Worm (Caenorhabditis elegans) whole organism, mixed stage, embryonic: Measurements from ENCODE around the gene B0302.2.

Experiments used
- M03D4.4 ChIP-seq: sonication (generic microtip); optimal IDR thresholded peaks from 2 replicates; lab custom pipeline; 2017; ENCODE audit warnings: mild to moderate bottlenecking, missing genetic modification characterization, missing compliant biosample characterization
- bed-3 ChIP-seq: fragments of 200-800 bp; sonication (Bioruptor generic); optimal IDR thresholded peaks from 3 replicates; lab custom pipeline; 2018; ENCODE audit warnings: mild to moderate bottlenecking, missing genetic modification characterization, moderate library complexity, missing compliant biosample characterization
- blmp-1 ChIP-seq: fragments of 150-350 bp; optimal IDR thresholded peaks from 2 replicates; lab custom pipeline; 2014; ENCODE audit warnings: missing biosample characterization, missing genetic modification characterization
- ceh-39 ChIP-seq: fragments of 150-350 bp; optimal IDR thresholded peaks from 2 replicates; lab custom pipeline; 2014; ENCODE audit warnings: missing biosample characterization, missing genetic modification characterization
- ceh-43 ChIP-seq: fragments of 200-800 bp; sonication (Bioruptor generic); optimal IDR thresholded peaks from 2 replicates; lab custom pipeline; 2018; ENCODE audit warnings: mild to moderate bottlenecking, missing genetic modification characterization, moderate library complexity, missing compliant biosample characterization
- ceh-83 ChIP-seq: fragments of 200-800 bp; sonication (Bioruptor generic); optimal IDR thresholded peaks from 2 replicates; lab custom pipeline; 2018; ENCODE audit warnings: mild to moderate bottlenecking, missing genetic modification characterization, missing compliant biosample characterization
- ces-1 ChIP-seq: fragments of 150-350 bp; optimal IDR thresholded peaks from 2 replicates; lab custom pipeline; 2014; ENCODE audit warnings: missing biosample characterization, missing genetic modification reagents, missing genetic modification characterization
- cnd-1 ChIP-seq: fragments of 200-800 bp; sonication (Bioruptor generic); optimal IDR thresholded peaks from 2 replicates; lab custom pipeline; 2018; ENCODE audit warnings: mild to moderate bottlenecking, missing genetic modification characterization, missing compliant biosample characterization
- drap-1 ChIP-seq: fragments of 200-800 bp; sonication (Bioruptor generic); optimal IDR thresholded peaks from 3 replicates; lab custom pipeline; 2018; ENCODE audit warnings: mild to moderate bottlenecking, missing genetic modification characterization, missing compliant biosample characterization
- elt-1 ChIP-seq: sonication (generic microtip); optimal IDR thresholded peaks from 2 replicates; lab custom pipeline; 2017; ENCODE audit warnings: missing genetic modification characterization, mild to moderate bottlenecking, missing compliant biosample characterization, antibody characterized with exemption, moderate library complexity, borderline replicate concordance; ENCODE audit not compliant: insufficient read depth
- elt-3 ChIP-seq: fragments of 150-350 bp; optimal IDR thresholded peaks from 2 replicates; lab custom pipeline; 2014; ENCODE audit warnings: missing biosample characterization, missing genetic modification characterization
- flh-1 ChIP-seq: fragments of 200-800 bp; sonication (Bioruptor generic); optimal IDR thresholded peaks from 2 replicates; lab custom pipeline; 2018; ENCODE audit warnings: mild to moderate bottlenecking, missing genetic modification characterization, moderate library complexity, missing compliant biosample characterization
- ham-2 ChIP-seq: fragments of 200-800 bp; sonication (Bioruptor generic); optimal IDR thresholded peaks from 2 replicates; lab custom pipeline; 2018; ENCODE audit warnings: mild to moderate bottlenecking, missing genetic modification characterization, missing compliant biosample characterization
- hlh-1 ChIP-seq: fragments of 150-350 bp; optimal IDR thresholded peaks from 2 replicates; lab custom pipeline; 2014; ENCODE audit warnings: missing biosample characterization, missing genetic modification reagents, missing genetic modification characterization
- lin-13 ChIP-seq: fragments of 150-350 bp; optimal IDR thresholded peaks from 2 replicates; lab custom pipeline; 2014; ENCODE audit warnings: missing biosample characterization, missing genetic modification characterization
- lin-32 ChIP-seq: fragments of 200-800 bp; sonication (Bioruptor generic); optimal IDR thresholded peaks from 2 replicates; lab custom pipeline; 2018; ENCODE audit warnings: mild to moderate bottlenecking, missing genetic modification characterization, missing compliant biosample characterization
- lsy-2 ChIP-seq: fragments of 150-350 bp; optimal IDR thresholded peaks from 2 replicates; lab custom pipeline; 2014; ENCODE audit warnings: missing biosample characterization, missing genetic modification characterization
- mab-5 ChIP-seq: fragments of 150-350 bp; optimal IDR thresholded peaks from 2 replicates; lab custom pipeline; 2014; ENCODE audit warnings: missing biosample characterization, missing genetic modification characterization
- mep-1 ChIP-seq: fragments of 150-350 bp; optimal IDR thresholded peaks from 2 replicates; lab custom pipeline; 2017; ENCODE audit warnings: missing biosample characterization, missing genetic modification reagents, missing genetic modification characterization, inconsistent platforms
- mls-2 ChIP-seq: sonication (generic microtip); optimal IDR thresholded peaks from 2 replicates; lab custom pipeline; 2016; ENCODE audit warnings: mild to moderate bottlenecking, missing genetic modification characterization, moderate library complexity, missing compliant biosample characterization
- nhr-12 ChIP-seq: fragments of 150-350 bp; optimal IDR thresholded peaks from 2 replicates; lab custom pipeline; 2014; ENCODE audit warnings: missing biosample characterization, missing genetic modification characterization
- nhr-2 ChIP-seq: fragments of 150-350 bp; optimal IDR thresholded peaks from 2 replicates; lab custom pipeline; 2014; ENCODE audit warnings: missing biosample characterization, missing genetic modification characterization
- nhr-237 ChIP-seq: fragments of 150-350 bp; optimal IDR thresholded peaks from 2 replicates; lab custom pipeline; 2014; ENCODE audit warnings: missing biosample characterization, missing genetic modification characterization
- nhr-28 ChIP-seq: fragments of 150-350 bp; optimal IDR thresholded peaks from 2 replicates; lab custom pipeline; 2014; ENCODE audit warnings: missing biosample characterization, missing genetic modification characterization
- nhr-76 ChIP-seq: sonication (generic microtip); optimal IDR thresholded peaks from 2 replicates; lab custom pipeline; 2017; ENCODE audit warnings: missing biosample characterization, missing genetic modification characterization
- pha-4 ChIP-seq: fragments of 150-350 bp; optimal IDR thresholded peaks from 2 replicates; lab custom pipeline; 2018; ENCODE audit warnings: missing biosample characterization, missing genetic modification reagents, missing genetic modification characterization
- sem-2 ChIP-seq: fragments of 200-800 bp; sonication (Bioruptor generic); optimal IDR thresholded peaks from 2 replicates; lab custom pipeline; 2018; ENCODE audit warnings: mild to moderate bottlenecking, missing genetic modification characterization, missing compliant biosample characterization
- snpc-4 ChIP-seq: fragments of 150-350 bp; optimal IDR thresholded peaks from 2 replicates; lab custom pipeline; 2014; ENCODE audit warnings: missing biosample characterization, missing genetic modification characterization
- sptf-1 ChIP-seq: sonication (generic microtip); optimal IDR thresholded peaks from 2 replicates; lab custom pipeline; 2017; ENCODE audit warnings: mild to moderate bottlenecking, missing genetic modification characterization, moderate library complexity, missing compliant biosample characterization
- tbx-8 ChIP-seq: fragments of 200-800 bp; sonication (Bioruptor generic); optimal IDR thresholded peaks from 2 replicates; lab custom pipeline; 2018; ENCODE audit warnings: mild to moderate bottlenecking, missing genetic modification characterization, moderate library complexity, missing compliant biosample characterization
- unc-120 ChIP-seq: sonication (generic microtip); optimal IDR thresholded peaks from 2 replicates; lab custom pipeline; 2017; ENCODE audit warnings: missing genetic modification characterization, missing compliant biosample characterization; ENCODE audit not compliant: poor library complexity, severe bottlenecking
- unc-39 ChIP-seq: fragments of 150-350 bp; optimal IDR thresholded peaks from 2 replicates; lab custom pipeline; 2014; ENCODE audit warnings: missing biosample characterization, missing genetic modification characterization
- unc-62 ChIP-seq: fragments of 150-350 bp; optimal IDR thresholded peaks from 2 replicates; lab custom pipeline; 2014; ENCODE audit warnings: missing biosample characterization, missing genetic modification reagents, missing genetic modification characterization
- zip-8 ChIP-seq: fragments of 150-350 bp; optimal IDR thresholded peaks from 2 replicates; lab custom pipeline; 2014; ENCODE audit warnings: missing biosample characterization, missing genetic modification characterization
- ztf-11 ChIP-seq: fragments of 150-350 bp; optimal IDR thresholded peaks from 2 replicates; lab custom pipeline; 2014; ENCODE audit warnings: missing biosample characterization, missing genetic modification characterization

The B0302.2 gene

ce11 chrX:17140447-17140846, 37.9 kb upstream of the B0302.2 start:
- TF ChIP-seq unc-120 (tag; lab: Kevin White, UChicago) (no peak), mep-1 (tag; lab: Kevin White, UChicago) (no peak), pha-4 (tag; lab: Kevin White, UChicago) (no peak), elt-1 (tag; lab: Kevin White, UChicago) (no peak), nhr-76 (tag; lab: Kevin White, UChicago) (no peak), drap-1 (GFP tag; lab: Kevin White, UChicago) (no peak), ztf-11 (no peak), mab-5 (tag; lab: Kevin White, UChicago) (no peak), unc-62 (GFP tag; lab: Kevin White, UChicago) (no peak), blmp-1 (tag; lab: Kevin White, UChicago) (no peak), sptf-1 (tag; lab: Kevin White, UChicago) (no peak), lin-13 (tag; lab: Kevin White, UChicago) (no peak)

- TF ChIP-seq ztf-11 (no peak), cnd-1 (tag; lab: Kevin White, UChicago) (no peak), nhr-2 (tag; lab: Kevin White, UChicago) (no peak), nhr-12 (tag; lab: Kevin White, UChicago) (no peak), ceh-39 (tag; lab: Kevin White, UChicago) (no peak), blmp-1 (tag; lab: Kevin White, UChicago) (no peak), unc-62 (GFP tag; lab: Kevin White, UChicago) (no peak), sptf-1 (tag; lab: Kevin White, UChicago) (no peak), flh-1 (GFP tag; lab: Kevin White, UChicago) (no peak), drap-1 (GFP tag; lab: Kevin White, UChicago) (no peak), elt-3 (tag; lab: Kevin White, UChicago) (no peak), sem-2 (GFP tag; lab: Kevin White, UChicago) (no peak), ceh-83 (no peak), nhr-76 (tag; lab: Kevin White, UChicago) (no peak), lin-32 (GFP tag; lab: Kevin White, UChicago) (no peak), lin-13 (tag; lab: Kevin White, UChicago) (no peak), zip-8 (no peak), tbx-8 (GFP tag; lab: Kevin White, UChicago) (no peak), bed-3 (GFP tag; lab: Kevin White, UChicago) (no peak)
Measured at ce11 chrX:17146545-17146944, 31.8 kb upstream of the B0302.2 start.

- TF ChIP-seq sptf-1 (tag; lab: Kevin White, UChicago), result no peak
- TF ChIP-seq hlh-1, result peak; percentile 88
- no peak for TF ChIP-seq ces-1 (GFP tag; lab: Kevin White, UChicago)
- no peak for TF ChIP-seq nhr-2 (tag; lab: Kevin White, UChicago)
- peak; percentile 64 for TF ChIP-seq cnd-1 (tag; lab: Kevin White, UChicago)
- TF ChIP-seq lin-32 (GFP tag; lab: Kevin White, UChicago), result peak; percentile 89
- TF ChIP-seq, all 35 proteins: peak for 3
Measured at ce11 chrX:17149877-17150490, 28.4 kb upstream of the B0302.2 start, which contains the start of gene T23C6.4. TSS of gene T23C6.4 (minus strand) at chrX:17149927.

ce11 chrX:17151160-17151711, 27.1 kb upstream of the B0302.2 start, which contains the start of gene mdt-1.2:
TSS of gene mdt-1.2 (plus strand) at chrX:17151522.
- TF ChIP-seq hlh-1, result no peak
- peak; percentile 61 for TF ChIP-seq sptf-1 (tag; lab: Kevin White, UChicago)
- TF ChIP-seq ham-2, result no peak
- TF ChIP-seq bed-3 (GFP tag; lab: Kevin White, UChicago), result no peak
- peak; percentile 83 for TF ChIP-seq pha-4 (tag; lab: Kevin White, UChicago)
- TF ChIP-seq M03D4.4 (tag; lab: Kevin White, UChicago), result peak; percentile 36
- no peak for TF ChIP-seq zip-8
- TF ChIP-seq mab-5 (tag; lab: Kevin White, UChicago), result no peak
- TF ChIP-seq nhr-237 (tag; lab: Kevin White, UChicago), result peak; percentile 42
- no peak for TF ChIP-seq ceh-43 (GFP tag; lab: Kevin White, UChicago)
- TF ChIP-seq snpc-4 (tag; lab: Kevin White, UChicago), result no peak
- TF ChIP-seq nhr-2 (tag; lab: Kevin White, UChicago), result peak; percentile 22
- TF ChIP-seq mls-2 (tag; lab: Kevin White, UChicago), result no peak
- no peak for TF ChIP-seq ceh-83
- TF ChIP-seq blmp-1 (tag; lab: Kevin White, UChicago), result no peak
- TF ChIP-seq sem-2 (GFP tag; lab: Kevin White, UChicago), result no peak
- peak; percentile 60 for TF ChIP-seq ceh-39 (tag; lab: Kevin White, UChicago)
- peak; percentile 91 for TF ChIP-seq unc-120 (tag; lab: Kevin White, UChicago)
- no peak for TF ChIP-seq elt-1 (tag; lab: Kevin White, UChicago)
- TF ChIP-seq unc-62 (GFP tag; lab: Kevin White, UChicago), result no peak
- peak; percentile 91 for TF ChIP-seq mep-1 (tag; lab: Kevin White, UChicago)
- peak; percentile 83 for TF ChIP-seq ces-1 (GFP tag; lab: Kevin White, UChicago)
- no peak for TF ChIP-seq unc-39 (tag; lab: Kevin White, UChicago)
- no peak for TF ChIP-seq ztf-11
- TF ChIP-seq nhr-76 (tag; lab: Kevin White, UChicago), result no peak
- no peak for TF ChIP-seq nhr-12 (tag; lab: Kevin White, UChicago)
- TF ChIP-seq cnd-1 (tag; lab: Kevin White, UChicago), result peak; percentile 1
- TF ChIP-seq tbx-8 (GFP tag; lab: Kevin White, UChicago), result no peak
- peak; percentile 57 for TF ChIP-seq lin-13 (tag; lab: Kevin White, UChicago)
- no peak for TF ChIP-seq drap-1 (GFP tag; lab: Kevin White, UChicago)
- TF ChIP-seq lin-32 (GFP tag; lab: Kevin White, UChicago), result no peak
- no peak for TF ChIP-seq flh-1 (GFP tag; lab: Kevin White, UChicago)
- no peak for TF ChIP-seq nhr-28 (tag; lab: Kevin White, UChicago)
- peak; percentile 1 for TF ChIP-seq lsy-2
- TF ChIP-seq elt-3 (tag; lab: Kevin White, UChicago), result no peak
